Fruit fly (Drosophila melanogaster): ENCODE measurements around the gene CG6761.
A peak's percentile ranks its signal among the peaks of the same experiment; 100 is the strongest.

The CG6761 gene

dm6 chr3L:9714537-9715144 lies 11.2 kb upstream of the CG6761 start (continued):
- TF ChIP-seq Hr51 (GFP tag; optimal IDR thresholded peaks at IDR 0.05) (no peak), Sox100B (GFP tag; optimal IDR thresholded peaks at IDR 0.05) (no peak), chn (GFP tag; optimal IDR thresholded peaks at IDR 0.05) (no peak), Aef1 (GFP tag; IDR thresholded peaks at IDR 0.05) (no peak), Gsc (GFP tag; IDR thresholded peaks at IDR 0.05) (no peak), chm (GFP tag; IDR thresholded peaks at IDR 0.05) (no peak), gro (GFP tag; optimal IDR thresholded peaks at IDR 0.05) (no peak), ERR (GFP tag; optimal IDR thresholded peaks at IDR 0.05) (no peak), CG3847 (GFP tag; IDR thresholded peaks at IDR 0.05) (no peak), CG9876 (GFP tag; optimal IDR thresholded peaks at IDR 0.05) (no peak), HmgZ (tag; optimal IDR thresholded peaks at IDR 0.05) (no peak), CG31365 (tag; optimal IDR thresholded peaks at IDR 0.05) (no peak), CG34376 (GFP tag; optimal IDR thresholded peaks at IDR 0.05) (peak; percentile 10), Asciz (GFP tag; optimal IDR thresholded peaks at IDR 0.05) (peak; percentile 30), CG1529 (GFP tag; optimal IDR thresholded peaks at IDR 0.05) (no peak), CG16815 (GFP tag; optimal IDR thresholded peaks at IDR 0.05) (no peak), unc-4 (GFP tag; IDR thresholded peaks at IDR 0.05; ENCODE audit: partially characterized antibody) (no peak), TFAM (GFP tag; optimal IDR thresholded peaks at IDR 0.05) (no peak), gce (GFP tag; IDR thresholded peaks at IDR 0.05) (no peak), ase (GFP tag; IDR thresholded peaks at IDR 0.05) (no peak), slp2 (GFP tag; optimal IDR thresholded peaks at IDR 0.05) (no peak), CG6254 (GFP tag; optimal IDR thresholded peaks at IDR 0.05) (no peak), CG12744 (GFP tag; optimal IDR thresholded peaks at IDR 0.05) (no peak), NC2α (GFP tag; optimal IDR thresholded peaks at IDR 0.05) (no peak), ATbp (GFP tag; optimal IDR thresholded peaks at IDR 0.05) (no peak), CG17912 (GFP tag; optimal IDR thresholded peaks at IDR 0.05) (peak; percentile 2), seq (GFP tag; IDR thresholded peaks at IDR 0.05) (no peak), CG12236 (GFP tag; optimal IDR thresholded peaks at IDR 0.05) (no peak), B-H1 (GFP tag; IDR thresholded peaks at IDR 0.05) (no peak), CG5180 (GFP tag; optimal IDR thresholded peaks at IDR 0.05) (no peak), gcm (GFP tag; optimal IDR thresholded peaks at IDR 0.05) (peak; percentile 56), tap (tag; optimal IDR thresholded peaks at IDR 0.05) (no peak), hb (GFP tag; IDR thresholded peaks at IDR 0.05; ENCODE audit: partially characterized antibody) (no peak)

dm6 chr3L:9713828-9714536 lies 10.6 kb upstream of the CG6761 start, which contains the start of gene vsg:
vsg (plus strand) TSS chr3L:9714324.
- TF ChIP-seq NfI (GFP tag; optimal IDR thresholded peaks at IDR 0.05) (peak; percentile 71), H2.0 (GFP tag; IDR thresholded peaks at IDR 0.05) (peak; percentile 42), jumu (GFP tag; optimal IDR thresholded peaks at IDR 0.05) (peak; percentile 19), CG11695 (GFP tag; IDR thresholded peaks at IDR 0.05) (peak; percentile 67; the same call in 1 of the 3 replicates), dmrt99B (tag; optimal IDR thresholded peaks at IDR 0.05) (peak; percentile 81), CG2120 (GFP tag; optimal IDR thresholded peaks at IDR 0.05) (peak; percentile 78), hkb (optimal IDR thresholded peaks at IDR 0.05) (no peak), hkb (GFP tag; IDR thresholded peaks at IDR 0.05) (peak; percentile 53; the same call in 1 of the 2 replicates), CG9727 (GFP tag; optimal IDR thresholded peaks at IDR 0.05) (peak; percentile 91), Six4 (GFP tag; optimal IDR thresholded peaks at IDR 0.05) (peak; percentile 59), nerfin-2 (GFP tag; IDR thresholded peaks at IDR 0.05; ENCODE audit: partially characterized antibody) (peak; percentile 78), HLH3B (GFP tag; IDR thresholded peaks at IDR 0.05) (peak; percentile 61; the same call in 1 of the 2 replicates), CG12299 (tag; optimal IDR thresholded peaks at IDR 0.05) (peak; percentile 29), cad (GFP tag; optimal IDR thresholded peaks at IDR 0.05) (no peak), bigmax (GFP tag; optimal IDR thresholded peaks at IDR 0.05) (no peak), unpg (GFP tag; optimal IDR thresholded peaks at IDR 0.05) (peak; percentile 76), CG18599 (GFP tag; optimal IDR thresholded peaks at IDR 0.05) (peak; percentile 78), Ssrp (tag; optimal IDR thresholded peaks at IDR 0.05) (peak; percentile 86)
